Fruit fly (Drosophila melanogaster): Measurements from ENCODE around the gene inaF-A.

Gene inaF-A

DNA sequence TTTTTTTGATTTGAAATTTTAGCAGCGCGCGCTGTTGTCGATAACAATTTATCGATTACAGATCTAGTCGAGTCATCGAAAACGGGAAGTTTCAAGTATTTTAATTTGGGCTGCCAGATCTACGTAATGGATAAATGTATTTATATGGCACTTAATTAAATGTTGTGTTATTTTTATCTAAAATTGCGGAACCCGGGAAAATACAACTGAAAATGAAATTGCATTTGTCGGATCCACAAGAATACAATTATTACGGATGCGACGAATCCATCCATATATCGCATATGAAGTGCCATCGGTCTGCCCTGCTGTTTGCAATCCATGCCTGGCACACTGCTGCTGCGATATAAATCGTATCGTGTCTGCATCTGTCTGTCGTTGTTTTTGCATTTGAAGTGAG lies 13.6 kb downstream of the inaF-A start, which contains the start of gene Tango10 (continued):
- TF ChIP-seq mirr (GFP tag; optimal IDR thresholded peaks at IDR 0.05) (no peak), Opbp (GFP tag; IDR thresholded peaks at IDR 0.05; ENCODE audit: partially characterized antibody) (peak; percentile 60; the same call in 2 of the 3 replicates), danr (GFP tag; IDR thresholded peaks at IDR 0.05) (no peak), Fer3 (tag; optimal IDR thresholded peaks at IDR 0.05) (peak; percentile 20), Dref (GFP tag; IDR thresholded peaks at IDR 0.05) (peak; percentile 71), CG17385 (GFP tag; optimal IDR thresholded peaks at IDR 0.05) (no peak), CG1647 (GFP tag; optimal IDR thresholded peaks at IDR 0.05) (peak; percentile 46), CG10959 (GFP tag; IDR thresholded peaks at IDR 0.05) (0 out of 2 replicates have a peak, but pooled peaks have one; percentile 43), CG16813 (GFP tag; IDR thresholded peaks at IDR 0.05; ENCODE audit: partially characterized antibody) (peak; percentile 79), tna (GFP tag; IDR thresholded peaks at IDR 0.05; ENCODE audit: partially characterized antibody) (peak; percentile 69; the same call in 1 of the 2 replicates), CHES-1-like (GFP tag; optimal IDR thresholded peaks at IDR 0.05) (no peak), scrt (GFP tag; optimal IDR thresholded peaks at IDR 0.05) (no peak), E2f1 (GFP tag; IDR thresholded peaks at IDR 0.05) (peak; percentile 56), sim (GFP tag; IDR thresholded peaks at IDR 0.05) (no peak), CG18764 (GFP tag; optimal IDR thresholded peaks at IDR 0.05) (peak; percentile 96), esg (GFP tag; conservative IDR thresholded peaks at IDR 0.05) (peak; percentile 52; the same call in 1 of the 2 replicates), luna (GFP tag; optimal IDR thresholded peaks at IDR 0.05) (no peak), salm (tag; optimal IDR thresholded peaks at IDR 0.05) (no peak), PHDP (tag; optimal IDR thresholded peaks at IDR 0.05) (peak; percentile 54), CG34224 (GFP tag; IDR thresholded peaks at IDR 0.05; ENCODE audit: partially characterized antibody) (peak; percentile 79), ind (GFP tag; optimal IDR thresholded peaks at IDR 0.05) (peak; percentile 40), cg (GFP tag; optimal IDR thresholded peaks at IDR 0.05) (peak; percentile 5), z (GFP tag; IDR thresholded peaks at IDR 0.05) (no peak), HHEX (GFP tag; optimal IDR thresholded peaks at IDR 0.05) (no peak), CG34422 (GFP tag; IDR thresholded peaks at IDR 0.05) (peak; percentile 49; the same call in 1 of the 3 replicates), CG10543 (GFP tag; optimal IDR thresholded peaks at IDR 0.05) (no peak), fd3F (GFP tag; optimal IDR thresholded peaks at IDR 0.05) (no peak), CG17359 (tag; optimal IDR thresholded peaks at IDR 0.05) (peak; percentile 26), CG18599 (GFP tag; optimal IDR thresholded peaks at IDR 0.05) (no peak), nerfin-1 (tag; optimal IDR thresholded peaks at IDR 0.05) (peak; percentile 51), schlank (tag; optimal IDR thresholded peaks at IDR 0.05) (no peak), Adf1 (GFP tag; IDR thresholded peaks at IDR 0.05) (no peak), CG17612 (GFP tag; IDR thresholded peaks at IDR 0.05) (no peak), tll (GFP tag; optimal IDR thresholded peaks at IDR 0.05) (no peak), CG11504 (tag; optimal IDR thresholded peaks at IDR 0.05) (no peak), onecut (GFP tag; IDR thresholded peaks at IDR 0.05) (peak; percentile 23), CG31365 (tag; optimal IDR thresholded peaks at IDR 0.05) (no peak), Hmr (GFP tag; optimal IDR thresholded peaks at IDR 0.05) (peak; percentile 57), Pdp1 (GFP tag; optimal IDR thresholded peaks at IDR 0.05) (peak; percentile 35 to 55), Hand (GFP tag; optimal IDR thresholded peaks at IDR 0.05) (no peak), Awh (GFP tag; IDR thresholded peaks at IDR 0.05) (no peak), yki (optimal IDR thresholded peaks at IDR 0.05) (no peak), MTF-1 (GFP tag; optimal IDR thresholded peaks at IDR 0.05; ENCODE audit: borderline replicate concordance) (no peak), CG10147 (GFP tag; optimal IDR thresholded peaks at IDR 0.05) (peak; percentile 47), CoRest (tag; optimal IDR thresholded peaks at IDR 0.05) (peak; percentile 61), Dfd (GFP tag; optimal IDR thresholded peaks at IDR 0.05) (no peak), Nf-YA (GFP tag; IDR thresholded peaks at IDR 0.05) (no peak), CG7745 (tag; optimal IDR thresholded peaks at IDR 0.05) (no peak), usp (GFP tag; optimal IDR thresholded peaks at IDR 0.05) (no peak), CG9437 (GFP tag; optimal IDR thresholded peaks at IDR 0.05) (peak; percentile 42)

Data from whole organism, embryonic.